8 worm cellular contexts compared by ENCODE assay signal in the genomic region with DNA sequence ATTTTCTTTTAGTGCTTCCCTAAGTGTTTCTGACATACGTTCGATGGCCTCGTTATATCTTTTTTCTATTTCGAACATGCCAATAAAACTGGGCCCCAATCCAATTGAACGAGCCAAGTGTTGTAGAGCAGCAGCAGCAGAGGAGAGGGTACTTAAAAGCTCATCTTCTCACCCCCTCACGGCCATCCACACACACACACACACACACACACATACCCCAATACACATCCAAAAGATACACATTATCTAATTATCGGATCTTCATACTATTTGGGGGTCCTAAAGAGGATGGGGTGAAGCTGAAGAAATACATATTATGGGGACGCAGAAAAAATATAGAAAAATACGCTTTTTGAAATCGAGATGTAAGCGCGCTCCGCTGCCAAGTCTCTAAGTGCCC.
TF ChIP-seq lines count a peak whose summit lies in the region.

No protein-coding gene starts in this region.

TF ChIP-seq in whole organism, L1 larva, 84 proteins besides CTCF, POLR2A, EP300 and RAD21:
- TF ChIP-seq lin-14 (GFP tag; optimal IDR thresholded peaks at IDR 0.05; lab: Kevin White, UChicago) = peak; percentile 64
- TF ChIP-seq C16A3.4 (tag; optimal IDR thresholded peaks at IDR 0.05; lab: Kevin White, UChicago) = no peak

TF ChIP-seq in whole organism, L3 larva, 47 proteins besides CTCF, POLR2A, EP300 and RAD21:
- TF ChIP-seq nhr-76 (tag; optimal IDR thresholded peaks at IDR 0.05; lab: Kevin White, UChicago) (no peak), egl-5 (tag; optimal IDR thresholded peaks at IDR 0.05; lab: Kevin White, UChicago) (peak; percentile 78), nfya-1 (tag; optimal IDR thresholded peaks at IDR 0.05; lab: Kevin White, UChicago; ENCODE audit: insufficient read depth) (peak; percentile 6)

TF ChIP-seq in whole organism, L4 larva, 104 proteins besides CTCF, POLR2A, EP300 and RAD21:
- TF ChIP-seq lim-7 (GFP tag; IDR thresholded peaks at IDR 0.05; lab: Robert Waterston, UW) (no peak), daf-8 (GFP tag; IDR thresholded peaks at IDR 0.05; lab: Robert Waterston, UW) (no peak), aha-1 (tag; lab: Kevin White, UChicago) (peak; percentile 71)

TF ChIP-seq in whole organism, early embryonic, 17 proteins besides CTCF, POLR2A, EP300 and RAD21:
- TF ChIP-seq flt-1 (GFP tag; IDR thresholded peaks at IDR 0.05; lab: Robert Waterston, UW) = no peak
- 0 out of 2 replicates have a peak, but pooled peaks have one; percentile 24 for TF ChIP-seq tbx-11 (GFP tag; IDR thresholded peaks at IDR 0.05; lab: Robert Waterston, UW)
- no peak for TF ChIP-seq ceh-13 (GFP tag; optimal IDR thresholded peaks at IDR 0.05; lab: Kevin White, UChicago)

TF ChIP-seq in whole organism, late embryonic, 69 proteins besides CTCF, POLR2A, EP300 and RAD21:
- TF ChIP-seq ceh-31 (tag; optimal IDR thresholded peaks at IDR 0.05; lab: Kevin White, UChicago) = peak; percentile 13
- peak; percentile 39 for TF ChIP-seq ceh-48 (tag; optimal IDR thresholded peaks at IDR 0.05; lab: Kevin White, UChicago)
- TF ChIP-seq unc-42 (tag; optimal IDR thresholded peaks at IDR 0.05; lab: Kevin White, UChicago) = peak; percentile 91
- no peak for TF ChIP-seq ttx-3 (tag; optimal IDR thresholded peaks at IDR 0.05; lab: Kevin White, UChicago)

TF ChIP-seq in whole organism, midembryonic, 9 proteins besides CTCF, POLR2A, EP300 and RAD21:
- TF ChIP-seq T22C8.4 (GFP tag; IDR thresholded peaks at IDR 0.05; lab: Robert Waterston, UW) (no peak), ztf-23 (GFP tag; IDR thresholded peaks at IDR 0.05; lab: Robert Waterston, UW) (peak; percentile 53; the same call in 1 of the 2 replicates), klf-2 (GFP tag; conservative IDR thresholded peaks at IDR 0.05; lab: Robert Waterston, UW) (no peak), flt-1 (GFP tag; IDR thresholded peaks at IDR 0.05; lab: Robert Waterston, UW) (0 out of 2 replicates have a peak, but pooled peaks have one; percentile 37), ref-1 (GFP tag; conservative IDR thresholded peaks at IDR 0.05; lab: Robert Waterston, UW) (no peak)

TF ChIP-seq in whole organism, mixed stage, embryonic, 35 proteins besides CTCF, POLR2A, EP300 and RAD21:
- TF ChIP-seq ces-1 (GFP tag; optimal IDR thresholded peaks at IDR 0.05; lab: Kevin White, UChicago) = peak; percentile 95
- TF ChIP-seq unc-39 (tag; optimal IDR thresholded peaks at IDR 0.05; lab: Kevin White, UChicago) = no peak
- TF ChIP-seq drap-1 (GFP tag; optimal IDR thresholded peaks at IDR 0.05; lab: Kevin White, UChicago) = peak; percentile 70
- peak; percentile 36 for TF ChIP-seq elt-1 (tag; optimal IDR thresholded peaks at IDR 0.05; lab: Kevin White, UChicago; ENCODE audit: borderline replicate concordance, insufficient read depth)
- no peak for TF ChIP-seq snpc-4 (tag; optimal IDR thresholded peaks at IDR 0.05; lab: Kevin White, UChicago)
- TF ChIP-seq M03D4.4 (tag; optimal IDR thresholded peaks at IDR 0.05; lab: Kevin White, UChicago) = no peak
TF ChIP-seq in whole organism, mixed stage, embryonic: peak in this region for 3.

TF ChIP-seq in whole organism, young adult, 124 proteins besides CTCF, POLR2A, EP300 and RAD21:
- no peak for TF ChIP-seq T26A5.8 (tag; optimal IDR thresholded peaks at IDR 0.05; lab: Kevin White, UChicago)
- TF ChIP-seq F55B11.4 (tag; optimal IDR thresholded peaks at IDR 0.05; lab: Kevin White, UChicago; ENCODE audit: borderline replicate concordance, insufficient read depth) = no peak
- TF ChIP-seq snpc-3.4 (tag; optimal IDR thresholded peaks at IDR 0.05; lab: Kevin White, UChicago) = no peak
- no peak for TF ChIP-seq ets-4 (GFP tag; optimal IDR thresholded peaks at IDR 0.05; lab: Kevin White, UChicago)
- peak; percentile 69 for TF ChIP-seq ceh-27 (GFP tag; optimal IDR thresholded peaks at IDR 0.05; lab: Kevin White, UChicago)
- TF ChIP-seq Y53F4B.3 (GFP tag; IDR thresholded peaks at IDR 0.05; lab: Robert Waterston, UW) = no peak
